Worm (Caenorhabditis elegans) whole organism, L4/young adult: ENCODE data around the gene C52B11.5.

ENCODE experiments used
- W03F9.2 ChIP-seq: fragments of 150-350 bp; optimal IDR thresholded peaks from 2 replicates; lab custom pipeline; 2014; ENCODE audit warnings: missing biosample characterization, missing genetic modification characterization
- him-1 ChIP-seq: sonication (generic microtip); optimal IDR thresholded peaks from 2 replicates; lab custom pipeline; 2016; ENCODE audit warnings: missing genotype, missing genetic modification reagents, missing genetic modification characterization, missing compliant biosample characterization

- TF ChIP-seq W03F9.2 (tag; lab: Kevin White, UChicago) (no peak), him-1 (no peak)
Observed at ce11 chrX:1244235-1244634, 28.4 kb upstream of the C52B11.5 start.
